Worm (Caenorhabditis elegans): Measurements from ENCODE around the gene F56A11.6.

Gene F56A11.6

DNA sequence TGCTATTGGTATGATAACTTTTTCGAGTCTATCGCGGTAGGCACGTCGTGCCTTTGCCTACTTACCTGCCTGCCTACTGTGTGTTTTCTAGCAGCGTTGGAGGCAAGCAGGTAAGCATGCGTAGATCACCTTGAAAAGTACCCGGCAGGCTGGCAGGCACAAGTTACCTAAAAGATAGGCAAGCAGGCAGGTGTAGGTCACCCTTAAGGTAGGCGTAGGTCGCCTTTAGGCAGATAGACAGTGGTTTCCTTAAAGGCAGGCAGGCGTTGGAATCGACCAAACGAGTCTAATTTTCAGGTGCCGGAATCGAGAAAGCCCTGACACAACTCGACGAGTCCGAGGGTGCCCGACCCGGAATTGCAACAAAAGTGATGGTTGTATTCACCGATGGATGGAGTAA is 37.7 kb upstream of the F56A11.6 start:
- TF ChIP-seq pes-1 (GFP tag; IDR thresholded peaks at IDR 0.05) (no peak), tbx-11 (GFP tag; IDR thresholded peaks at IDR 0.05) (no peak)

DNA sequence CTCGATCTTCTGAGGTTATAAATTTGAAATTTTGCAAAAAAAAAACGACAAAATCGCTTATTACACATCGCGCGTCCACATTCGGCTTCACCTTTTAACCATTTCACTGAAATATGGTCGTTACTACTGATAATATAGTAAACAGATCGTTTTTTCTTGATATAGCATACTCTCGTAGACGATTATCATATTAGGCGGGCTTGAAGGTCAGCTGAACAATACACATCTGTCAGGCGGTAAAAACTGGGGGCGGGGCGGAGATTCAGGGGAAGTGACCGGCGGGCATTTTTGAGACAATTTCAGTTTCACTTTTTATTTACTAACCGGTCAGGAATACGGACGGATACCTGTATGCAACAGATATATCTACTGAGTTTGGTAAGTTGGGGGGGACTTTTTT is 33.2 kb upstream of the F56A11.6 start, which contains the start of gene C18H7.1:
Gene C18H7.1 (plus strand): TSS at position 301 of the 400 bp plus-strand sequence.
- TF ChIP-seq hnd-1 (tag; optimal IDR thresholded peaks at IDR 0.05) (no peak), ama-1 (optimal IDR thresholded peaks at IDR 0.05) (no peak), ceh-13 (GFP tag; optimal IDR thresholded peaks at IDR 0.05) (no peak), aly-1 (tag; optimal IDR thresholded peaks at IDR 0.05) (no peak)

DNA sequence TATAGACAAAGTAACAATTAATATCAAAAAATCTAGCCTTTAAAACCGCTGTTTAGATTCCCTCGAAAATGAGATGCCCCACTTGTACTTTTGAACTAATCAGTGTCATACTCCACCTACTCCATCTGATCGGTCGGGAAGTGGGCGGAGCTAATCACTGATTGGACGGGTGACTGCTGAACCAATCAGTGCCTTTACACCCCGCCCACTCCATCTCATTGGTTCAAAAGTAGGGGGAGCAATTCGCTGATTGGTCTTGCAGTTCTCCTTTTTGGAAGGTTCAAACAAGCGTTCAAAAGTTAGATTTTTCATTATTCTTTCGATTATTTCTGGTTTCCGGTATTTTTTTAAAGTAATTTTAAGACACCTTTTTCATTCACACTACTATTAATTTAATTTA is 31.1 kb upstream of the F56A11.6 start:
- TF ChIP-seq tra-4 (tag; optimal IDR thresholded peaks at IDR 0.05) = no peak
- TF ChIP-seq hmg-4 (GFP tag; optimal IDR thresholded peaks at IDR 0.05) = no peak
- TF ChIP-seq hnd-1 (tag; optimal IDR thresholded peaks at IDR 0.05) = no peak
- TF ChIP-seq B0310.2 (tag; optimal IDR thresholded peaks at IDR 0.05) = no peak
- no peak for TF ChIP-seq hmbx-1 (tag; optimal IDR thresholded peaks at IDR 0.05)
- no peak for TF ChIP-seq sea-1 (GFP tag; conservative IDR thresholded peaks at IDR 0.05)
- TF ChIP-seq ceh-36 (tag; optimal IDR thresholded peaks at IDR 0.05) = no peak
- TF ChIP-seq ama-1 (optimal IDR thresholded peaks at IDR 0.05) = no peak

- no peak for TF ChIP-seq tbx-11 (GFP tag; IDR thresholded peaks at IDR 0.05)
Observed at ce11 chrIV:607628-608027, 25.6 kb upstream of the F56A11.6 start.

- TF ChIP-seq hmbx-1 (tag; optimal IDR thresholded peaks at IDR 0.05) = no peak
- TF ChIP-seq B0310.2 (tag; optimal IDR thresholded peaks at IDR 0.05) = no peak
- no peak for TF ChIP-seq pes-1 (GFP tag; IDR thresholded peaks at IDR 0.05)
- no peak for TF ChIP-seq ceh-36 (tag; optimal IDR thresholded peaks at IDR 0.05)
Observed at ce11 chrIV:606055-606454, 24.0 kb upstream of the F56A11.6 start, which contains the start of gene inx-18. inx-18 (plus strand) TSS chrIV:606355.

ce11 chrIV:605431-605830 is 23.4 kb upstream of the F56A11.6 start:
- TF ChIP-seq pes-1 (GFP tag; IDR thresholded peaks at IDR 0.05) (peak; percentile 17; the same call in 1 of the 2 replicates), sea-1 (GFP tag; conservative IDR thresholded peaks at IDR 0.05) (no peak)

DNA sequence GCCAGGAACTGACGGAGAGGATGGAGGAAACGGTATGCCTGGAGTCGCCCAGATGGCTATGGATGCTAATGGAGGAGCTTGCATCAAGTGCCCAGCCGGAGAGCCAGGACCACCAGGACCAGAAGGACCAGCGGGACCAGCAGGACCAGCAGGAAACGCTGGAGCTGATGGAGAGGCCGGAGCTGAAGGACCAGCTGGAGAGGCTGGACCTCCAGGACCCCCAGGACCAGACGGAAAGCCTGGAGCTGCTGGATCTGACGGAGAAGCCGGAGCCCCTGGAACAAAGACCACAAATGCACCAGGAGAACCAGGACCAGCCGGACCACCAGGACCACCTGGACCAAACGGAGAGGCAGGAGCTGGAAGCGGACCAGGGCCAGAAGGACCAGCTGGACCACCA is 22.8 kb upstream of the F56A11.6 start:
- no peak for TF ChIP-seq F13C5.2 (tag; optimal IDR thresholded peaks at IDR 0.05)
- TF ChIP-seq tra-4 (tag; optimal IDR thresholded peaks at IDR 0.05) = no peak
- TF ChIP-seq B0310.2 (tag; optimal IDR thresholded peaks at IDR 0.05) = no peak
- TF ChIP-seq ets-7 (tag; optimal IDR thresholded peaks at IDR 0.05) = no peak
- TF ChIP-seq ama-1 (optimal IDR thresholded peaks at IDR 0.05) = no peak
- no peak for TF ChIP-seq hmg-4 (GFP tag; optimal IDR thresholded peaks at IDR 0.05)
- TF ChIP-seq ceh-36 (tag; optimal IDR thresholded peaks at IDR 0.05) = no peak
- no peak for TF ChIP-seq ceh-13 (GFP tag; optimal IDR thresholded peaks at IDR 0.05)
- no peak for TF ChIP-seq tbx-37 (GFP tag; conservative IDR thresholded peaks at IDR 0.05)
- no peak for TF ChIP-seq hmbx-1 (tag; optimal IDR thresholded peaks at IDR 0.05)
- no peak for TF ChIP-seq pes-1 (GFP tag; IDR thresholded peaks at IDR 0.05)
- TF ChIP-seq flt-1 (GFP tag; IDR thresholded peaks at IDR 0.05) = no peak
- TF ChIP-seq sea-1 (GFP tag; conservative IDR thresholded peaks at IDR 0.05) = no peak
- TF ChIP-seq hnd-1 (tag; optimal IDR thresholded peaks at IDR 0.05) = no peak
- TF ChIP-seq scrt-1 (GFP tag; IDR thresholded peaks at IDR 0.05) = no peak
- TF ChIP-seq tbx-11 (GFP tag; IDR thresholded peaks at IDR 0.05) = no peak

DNA sequence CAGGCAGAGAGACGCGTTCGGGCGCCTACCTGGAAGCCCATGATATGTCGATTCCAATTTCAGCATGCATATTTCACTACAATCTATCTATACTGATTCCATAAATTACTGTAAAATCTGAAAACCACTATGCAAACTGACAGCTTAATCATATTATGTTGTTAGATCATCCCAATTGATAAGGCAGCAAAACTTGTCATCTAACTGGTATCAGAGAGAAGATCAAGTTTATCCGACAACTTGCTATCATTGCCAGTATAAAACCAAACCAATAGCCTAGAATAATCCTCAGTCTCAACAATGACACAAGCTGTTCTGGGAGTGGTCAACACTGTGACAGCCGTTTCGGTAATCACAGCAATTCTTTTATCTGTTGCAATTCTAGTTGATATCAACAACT is 22.1 kb upstream of the F56A11.6 start, which contains the start of gene col-102:
Gene col-102 (plus strand): TSS at position 301 of the 400 bp plus-strand sequence.
- no peak for TF ChIP-seq scrt-1 (GFP tag; IDR thresholded peaks at IDR 0.05)
- no peak for TF ChIP-seq hmbx-1 (tag; optimal IDR thresholded peaks at IDR 0.05)
- TF ChIP-seq pes-1 (GFP tag; IDR thresholded peaks at IDR 0.05) = no peak
- TF ChIP-seq ets-7 (tag; optimal IDR thresholded peaks at IDR 0.05) = no peak
- no peak for TF ChIP-seq tbx-37 (GFP tag; conservative IDR thresholded peaks at IDR 0.05)
- TF ChIP-seq tbx-11 (GFP tag; IDR thresholded peaks at IDR 0.05) = no peak
- TF ChIP-seq B0310.2 (tag; optimal IDR thresholded peaks at IDR 0.05) = no peak
- no peak for TF ChIP-seq tra-4 (tag; optimal IDR thresholded peaks at IDR 0.05)
- no peak for TF ChIP-seq F13C5.2 (tag; optimal IDR thresholded peaks at IDR 0.05)
- no peak for TF ChIP-seq hnd-1 (tag; optimal IDR thresholded peaks at IDR 0.05)
- no peak for TF ChIP-seq ama-1 (optimal IDR thresholded peaks at IDR 0.05)
- TF ChIP-seq ceh-13 (GFP tag; optimal IDR thresholded peaks at IDR 0.05) = no peak
- TF ChIP-seq sea-1 (GFP tag; conservative IDR thresholded peaks at IDR 0.05) = no peak
- no peak for TF ChIP-seq flt-1 (GFP tag; IDR thresholded peaks at IDR 0.05)
- TF ChIP-seq ceh-36 (tag; optimal IDR thresholded peaks at IDR 0.05) = no peak
- TF ChIP-seq aly-1 (tag; optimal IDR thresholded peaks at IDR 0.05) = no peak
- TF ChIP-seq hmg-4 (GFP tag; optimal IDR thresholded peaks at IDR 0.05) = no peak

DNA sequence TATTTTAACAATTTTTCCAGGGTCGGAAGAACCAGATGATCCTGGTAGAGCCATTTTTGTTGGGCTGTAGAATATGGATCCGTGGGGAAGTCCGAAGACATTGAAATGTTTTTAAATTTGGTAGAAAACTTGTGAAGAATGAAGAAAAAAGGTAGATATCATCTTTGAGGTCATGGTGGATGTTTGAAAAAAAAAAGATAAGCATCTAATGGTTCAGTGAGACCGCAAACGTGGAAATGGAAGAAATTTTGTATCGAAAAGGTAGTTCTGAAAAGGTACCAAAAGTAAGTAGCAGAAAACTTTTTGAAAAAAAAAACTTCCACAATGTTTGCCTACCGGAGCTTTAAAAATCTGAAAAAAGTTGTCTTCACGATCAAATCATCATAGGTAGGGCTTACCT is 21.5 kb upstream of the F56A11.6 start, which contains the start of gene prmt-4:
Gene prmt-4 (minus strand): TSS at position 101 of the 400 bp plus-strand sequence.
- no peak for TF ChIP-seq tbx-37 (GFP tag; conservative IDR thresholded peaks at IDR 0.05)
- no peak for TF ChIP-seq B0310.2 (tag; optimal IDR thresholded peaks at IDR 0.05)
- TF ChIP-seq ets-7 (tag; optimal IDR thresholded peaks at IDR 0.05) = no peak
- TF ChIP-seq scrt-1 (GFP tag; IDR thresholded peaks at IDR 0.05) = no peak
- no peak for TF ChIP-seq ceh-36 (tag; optimal IDR thresholded peaks at IDR 0.05)
- no peak for TF ChIP-seq flt-1 (GFP tag; IDR thresholded peaks at IDR 0.05)
- no peak for TF ChIP-seq tbx-11 (GFP tag; IDR thresholded peaks at IDR 0.05)
- no peak for TF ChIP-seq aly-1 (tag; optimal IDR thresholded peaks at IDR 0.05)
- TF ChIP-seq F13C5.2 (tag; optimal IDR thresholded peaks at IDR 0.05) = no peak
- no peak for TF ChIP-seq pes-1 (GFP tag; IDR thresholded peaks at IDR 0.05)
- TF ChIP-seq ama-1 (optimal IDR thresholded peaks at IDR 0.05) = no peak
- no peak for TF ChIP-seq hnd-1 (tag; optimal IDR thresholded peaks at IDR 0.05)
- TF ChIP-seq hmbx-1 (tag; optimal IDR thresholded peaks at IDR 0.05) = no peak
- TF ChIP-seq ceh-13 (GFP tag; optimal IDR thresholded peaks at IDR 0.05) = no peak
- no peak for TF ChIP-seq tra-4 (tag; optimal IDR thresholded peaks at IDR 0.05)

Data from whole organism, early embryonic.